Fruit fly (Drosophila melanogaster) Kc167 (cell line): Measurements from ENCODE around the gene Prp4k.

Experiments used
- Myc ChIP-seq: fragments of >200 bp; optimal IDR thresholded peaks from 2 replicates; lab custom pipeline; 2017; ENCODE audit warnings: missing external identifiers
- Sin3A ChIP-seq: fragments of >200 bp; optimal IDR thresholded peaks from 2 replicates; lab custom pipeline; 2018; ENCODE audit warnings: missing external identifiers
- h ChIP-seq: fragments of >200 bp; optimal IDR thresholded peaks from 3 replicates; lab custom pipeline; 2018; ENCODE audit warnings: missing external identifiers
- insv ChIP-seq: fragments of >200 bp; optimal IDR thresholded peaks from 3 replicates; lab custom pipeline; 2018; ENCODE audit warnings: missing external identifiers
- psq ChIP-seq: fragments of >200 bp; optimal IDR thresholded peaks from 2 replicates; lab custom pipeline; 2017; ENCODE audit warnings: missing external identifiers

DNA sequence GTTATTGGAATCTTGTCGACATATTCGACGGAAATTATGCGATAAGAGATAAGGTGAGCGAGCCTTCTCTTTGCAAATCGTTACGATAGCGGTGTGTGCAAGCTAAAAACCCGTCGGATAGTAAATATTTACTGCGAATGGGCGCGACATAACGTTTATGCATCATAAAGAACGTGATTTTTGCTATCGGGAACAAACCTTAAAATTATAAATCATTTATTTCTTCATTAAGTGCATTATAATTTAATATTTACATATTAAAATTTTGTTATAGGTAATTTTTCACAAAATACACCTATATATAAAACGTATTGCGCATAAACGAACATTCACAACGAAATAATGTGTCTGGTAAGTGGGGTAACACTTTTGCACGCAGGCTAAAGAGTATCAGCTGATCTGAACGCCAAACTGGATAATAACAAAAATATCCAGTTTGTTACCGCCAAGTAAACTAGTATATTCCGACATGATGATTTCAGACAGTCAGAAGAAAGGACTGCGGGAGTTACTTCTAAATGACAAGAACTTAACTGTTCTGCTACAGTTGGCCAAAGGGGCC lies 5.5 kb downstream of the Prp4k start, which contains the start of the genes Gk1 and CG13876:
- TF ChIP-seq psq (lab: Kevin White, UChicago) (no peak), insv (no peak), h (lab: Kevin White, UChicago) (no peak), Sin3A (lab: Kevin White, UChicago) (no peak), Myc (lab: Kevin White, UChicago) (no peak)
